Worm (Caenorhabditis elegans) whole organism, L2 larva: ENCODE data around the gene rpoa-1.

Experiments used
- C34F6.9 ChIP-seq: fragments of 150-350 bp; optimal IDR thresholded peaks from 2 replicates; lab custom pipeline; 2014; ENCODE audit warnings: missing biosample characterization, missing genetic modification characterization
- ama-1 ChIP-seq: fragments of 150-350 bp; optimal IDR thresholded peaks from 2 replicates; lab custom pipeline; 2018; ENCODE audit warnings: inconsistent platforms
- dmd-4 ChIP-seq: sonication (generic microtip); optimal IDR thresholded peaks from 2 replicates; lab custom pipeline; 2017; ENCODE audit warnings: missing biosample characterization, missing genetic modification characterization
- lin-39 ChIP-seq: fragments of 150-350 bp; optimal IDR thresholded peaks from 2 replicates; lab custom pipeline; 2014; ENCODE audit warnings: missing biosample characterization, missing genetic modification reagents, missing genetic modification characterization
- lsy-2 ChIP-seq, 2 experiments: fragments of 150-350 bp in 1 of 2; sonication (generic microtip) in 1 of 2; optimal IDR thresholded peaks; 2 replicates each; lab custom pipeline; 2014 to 2017; ENCODE audit warnings: missing biosample characterization in 2 of 2, missing genetic modification characterization in 2 of 2
- nhr-12 ChIP-seq: fragments of 150-350 bp; optimal IDR thresholded peaks from 2 replicates; lab custom pipeline; 2014; ENCODE audit warnings: missing biosample characterization, missing genetic modification characterization
- nhr-237 ChIP-seq: fragments of 150-350 bp; optimal IDR thresholded peaks from 2 replicates; lab custom pipeline; 2014; ENCODE audit warnings: missing biosample characterization, missing genetic modification characterization
- nhr-25 ChIP-seq: fragments of 150-350 bp; sonication (generic microtip); optimal IDR thresholded peaks from 3 replicates; lab custom pipeline; 2014; ENCODE audit warnings: missing biosample characterization, missing genetic modification characterization
- snpc-4 ChIP-seq: fragments of 150-350 bp; optimal IDR thresholded peaks from 2 replicates; lab custom pipeline; 2014; ENCODE audit warnings: missing biosample characterization, missing genetic modification characterization
- unc-39 ChIP-seq: fragments of 150-350 bp; optimal IDR thresholded peaks from 2 replicates; lab custom pipeline; 2014; ENCODE audit warnings: missing biosample characterization, missing genetic modification characterization
- unc-55 ChIP-seq: fragments of 150-350 bp; sonication (generic microtip); optimal IDR thresholded peaks from 3 replicates; lab custom pipeline; 2014; ENCODE audit warnings: missing biosample characterization, missing genetic modification reagents, missing genetic modification characterization
- zag-1 ChIP-seq: fragments of 150-350 bp; optimal IDR thresholded peaks from 2 replicates; lab custom pipeline; 2014; ENCODE audit warnings: missing biosample characterization, missing genetic modification characterization
- ztf-11 ChIP-seq: sonication (generic microtip); optimal IDR thresholded peaks from 2 replicates; lab custom pipeline; 2017; ENCODE audit warnings: missing biosample characterization, missing genetic modification characterization
- ztf-4 ChIP-seq: fragments of 150-350 bp; optimal IDR thresholded peaks from 2 replicates; lab custom pipeline; 2014; ENCODE audit warnings: missing biosample characterization, missing genetic modification characterization

DNA sequence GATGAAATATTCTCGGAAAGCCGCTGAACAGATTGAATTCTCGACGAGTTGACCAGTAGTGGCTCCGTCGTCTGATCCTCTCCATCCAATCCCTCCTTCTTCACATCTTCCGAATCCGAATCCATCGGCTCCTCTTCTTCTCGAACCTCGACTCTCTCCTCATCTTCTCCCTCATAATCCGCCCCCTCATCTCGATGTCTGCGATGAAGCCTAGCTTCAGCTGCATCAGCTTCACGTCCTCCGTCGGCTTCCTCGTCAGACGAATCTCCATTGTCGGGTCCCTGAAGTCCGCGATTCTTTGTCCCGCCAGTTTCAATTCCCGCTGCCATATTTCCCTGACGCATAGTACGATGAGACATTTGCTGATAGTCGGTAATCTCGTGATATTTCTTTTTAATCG is 9.0 kb downstream of the rpoa-1 start:
- TF ChIP-seq nhr-12 (no peak), dmd-4 (tag; lab: Kevin White, UChicago) (no peak), snpc-4 (tag; lab: Kevin White, UChicago) (no peak), nhr-237 (tag; lab: Kevin White, UChicago) (no peak), ztf-4 (tag; lab: Kevin White, UChicago) (no peak), C34F6.9 (tag; lab: Kevin White, UChicago) (no peak), lsy-2 (tag; optimal IDR thresholded peaks at IDR 0.05; lab: Kevin White, UChicago) (no peak), zag-1 (tag; lab: Kevin White, UChicago) (no peak), ztf-11 (tag; lab: Kevin White, UChicago) (no peak), nhr-25 (no peak), ama-1 (lab: Kevin White, UChicago) (no peak), lin-39 (tag; lab: Kevin White, UChicago) (no peak), unc-55 (GFP tag; lab: Kevin White, UChicago) (no peak), unc-39 (tag; lab: Kevin White, UChicago) (no peak)
